Worm (Caenorhabditis elegans) whole organism, midembryonic: ENCODE data around the gene dcar-1.
"Not testable (repeated sequence)": the region's sequence is repeated elsewhere in the genome, so short reads cannot be mapped to it uniquely, and the experiment has no call there.

Experiments used
- T22C8.4 ChIP-seq: fragments of 200-800 bp; sonication (Bioruptor generic); IDR thresholded peaks from 2 replicates; pipeline ENCODE4 v1.3.6; 2022; ENCODE audit warnings: missing genetic modification characterization, missing compliant biosample characterization
- cog-1 ChIP-seq: sonication (generic microtip); optimal IDR thresholded peaks from 2 replicates; lab custom pipeline; 2016; ENCODE audit warnings: missing genetic modification characterization, missing compliant biosample characterization
- flt-1 ChIP-seq: fragments of 200-800 bp; sonication (Bioruptor generic); IDR thresholded peaks from 2 replicates; pipeline ENCODE4 v1.3.6; 2022; ENCODE audit warnings: missing genetic modification characterization, missing compliant biosample characterization
- ref-1 ChIP-seq: fragments of 200-800 bp; sonication (Bioruptor generic); conservative IDR thresholded peaks from 2 replicates; pipeline ENCODE4 v1.3.6; 2022; ENCODE audit warnings: missing genetic modification reagents, missing genetic modification characterization, missing compliant biosample characterization
- ztf-23 ChIP-seq: fragments of 200-800 bp; sonication (Bioruptor generic); IDR thresholded peaks from 2 replicates; pipeline ENCODE4 v1.3.6; 2022; ENCODE audit warnings: missing genetic modification reagents, missing genetic modification characterization, missing compliant biosample characterization
- ztf-29 ChIP-seq: fragments of 200-800 bp; sonication (Bioruptor generic); IDR thresholded peaks from 2 replicates; pipeline ENCODE4 v1.3.6; 2022; ENCODE audit warnings: missing genetic modification reagents, missing genetic modification characterization, missing compliant biosample characterization

- TF ChIP-seq ztf-23; cog-1 (tag; lab: Kevin White, UChicago); ztf-29; ref-1 (GFP tag; lab: Robert Waterston, UW); flt-1 (GFP tag; lab: Robert Waterston, UW); T22C8.4 (GFP tag; lab: Robert Waterston, UW): not testable (repeated sequence)
Observed at ce11 chrV:17865309-17865708, 44.8 kb upstream of the dcar-1 start, which contains the start of gene Y59A8A.8.
